Fruit fly (Drosophila melanogaster): Measurements from ENCODE around the gene CG33170.

- TF ChIP-seq pan (optimal IDR thresholded peaks at IDR 0.05) (no peak), usp (GFP tag; optimal IDR thresholded peaks at IDR 0.05) (no peak), CG8478 (optimal IDR thresholded peaks at IDR 0.05) (no peak), psq (optimal IDR thresholded peaks at IDR 0.05) (no peak), EcR (GFP tag; optimal IDR thresholded peaks at IDR 0.05) (no peak), Dll (optimal IDR thresholded peaks at IDR 0.05) (no peak)
Observed at dm6 chr3L:22879344-22879723, 14.9 kb downstream of the CG33170 start.

Data from whole organism.